Fruit fly (Drosophila melanogaster) whole organism, embryonic: ENCODE data around the gene CG10345.
A peak's percentile ranks its signal among the peaks of the same experiment; 100 is the strongest.

Source experiments
- Antp ChIP-seq: fragments of 200-800 bp; sonication (Bioruptor generic); optimal IDR thresholded peaks from 3 replicates; lab custom pipeline; 2016; ENCODE audit warnings: missing biosample characterization, missing genetic modification characterization
- Atf-2 ChIP-seq: fragments of 200-800 bp; sonication (Bioruptor generic); optimal IDR thresholded peaks from 2 replicates; lab custom pipeline; 2016; ENCODE audit warnings: missing biosample characterization, missing genetic modification characterization
- BEAF-32 ChIP-seq: fragments of 200-800 bp; sonication (Bioruptor generic); optimal IDR thresholded peaks from 3 replicates; lab custom pipeline; 2017; ENCODE audit warnings: missing biosample characterization, missing genetic modification characterization, mild to moderate bottlenecking, moderate library complexity, missing genetic modification reagents
- CG10979 ChIP-seq: fragments of 200-800 bp; sonication (Bioruptor generic); optimal IDR thresholded peaks from 2 replicates; lab custom pipeline; 2018; ENCODE audit warnings: missing biosample characterization, mild to moderate bottlenecking, missing genetic modification characterization, moderate library complexity
- CG11504 ChIP-seq: fragments of 200-800 bp; sonication (Bioruptor generic); optimal IDR thresholded peaks from 3 replicates; lab custom pipeline; 2019; ENCODE audit warnings: missing biosample characterization, mild to moderate bottlenecking, missing genetic modification characterization, moderate library complexity
- CG11695 ChIP-seq: fragments of 200-800 bp; sonication (Bioruptor generic); IDR thresholded peaks from 3 replicates; pipeline ENCODE4 v1.3.6; 2022; ENCODE audit warnings: missing biosample characterization, missing genetic modification characterization
- CG13894 ChIP-seq: fragments of 200-800 bp; sonication (Bioruptor generic); optimal IDR thresholded peaks from 3 replicates; lab custom pipeline; 2018; ENCODE audit warnings: missing biosample characterization, mild to moderate bottlenecking, missing genetic modification characterization, moderate library complexity
- CG1602 ChIP-seq: fragments of 200-800 bp; sonication (Bioruptor generic); optimal IDR thresholded peaks from 3 replicates; lab custom pipeline; 2016; ENCODE audit warnings: missing biosample characterization, missing genetic modification characterization
- CG16779 ChIP-seq: fragments of 200-800 bp; sonication (Bioruptor generic); IDR thresholded peaks from 2 replicates; pipeline ENCODE4 v1.3.6; 2022; ENCODE audit warnings: missing biosample characterization, missing genetic modification characterization
- CG2116 ChIP-seq: fragments of 200-800 bp; sonication (Bioruptor generic); optimal IDR thresholded peaks from 3 replicates; lab custom pipeline; 2018; ENCODE audit warnings: missing biosample characterization, mild to moderate bottlenecking, missing genetic modification characterization
- CG2199 ChIP-seq: fragments of 200-800 bp; sonication (Bioruptor generic); IDR thresholded peaks from 3 replicates; pipeline ENCODE4 v1.3.6; 2022; ENCODE audit warnings: missing biosample characterization, missing genetic modification characterization
- CG2875 ChIP-seq: fragments of 200-800 bp; sonication (Bioruptor generic); optimal IDR thresholded peaks from 2 replicates; lab custom pipeline; 2017; ENCODE audit warnings: missing biosample characterization, mild to moderate bottlenecking, missing genetic modification characterization, missing genetic modification reagents
- CG33213 ChIP-seq: fragments of 200-800 bp; sonication (Bioruptor generic); optimal IDR thresholded peaks from 3 replicates; lab custom pipeline; 2016; ENCODE audit warnings: missing biosample characterization, missing genetic modification characterization
- CG34224 ChIP-seq: fragments of 200-800 bp; sonication (Bioruptor generic); IDR thresholded peaks from 3 replicates; pipeline ENCODE4 v1.3.6; 2022; ENCODE audit warnings: missing biosample characterization, missing genetic modification characterization; ENCODE audit not compliant: partially characterized antibody
- CG3726 ChIP-seq: fragments of 200-800 bp; sonication (Bioruptor generic); IDR thresholded peaks from 3 replicates; pipeline ENCODE4, ENCODE4 v1.3.6; 2022; ENCODE audit warnings: missing biosample characterization, missing genetic modification characterization
- CG6689 ChIP-seq: fragments of 200-800 bp; sonication (Bioruptor generic); IDR thresholded peaks from 2 replicates; pipeline ENCODE4 v1.3.6; 2022; ENCODE audit warnings: missing biosample characterization, missing genetic modification characterization
- CG7786 ChIP-seq: fragments of 200-800 bp; sonication (Bioruptor generic); optimal IDR thresholded peaks from 2 replicates; lab custom pipeline; 2016; ENCODE audit warnings: missing biosample characterization, missing genetic modification characterization
- CG8388 ChIP-seq: fragments of 200-800 bp; sonication (Bioruptor generic); optimal IDR thresholded peaks from 2 replicates; lab custom pipeline; 2019; ENCODE audit warnings: missing biosample characterization, mild to moderate bottlenecking, missing genetic modification characterization, moderate library complexity
- CG8944 ChIP-seq: fragments of 200-800 bp; sonication (Bioruptor generic); optimal IDR thresholded peaks from 3 replicates; lab custom pipeline; 2016; ENCODE audit warnings: missing biosample characterization, missing genetic modification characterization
- Camta ChIP-seq: fragments of 200-800 bp; sonication (Bioruptor generic); optimal IDR thresholded peaks from 2 replicates; lab custom pipeline; 2016; ENCODE audit warnings: missing biosample characterization, missing genetic modification characterization
- Dll ChIP-seq: fragments of 200-800 bp; sonication (Bioruptor generic); IDR thresholded peaks from 4 replicates; pipeline ENCODE4 v1.3.6; 2022; ENCODE audit warnings: missing biosample characterization, missing genetic modification characterization; ENCODE audit not compliant: partially characterized antibody
- E2f2 ChIP-seq: fragments of 200-800 bp; sonication (Bioruptor generic); IDR thresholded peaks from 2 replicates; pipeline ENCODE4 v1.3.6; 2022; ENCODE audit warnings: missing biosample characterization, missing genetic modification characterization
- Neu2 ChIP-seq: fragments of 200-800 bp; sonication (Bioruptor generic); optimal IDR thresholded peaks from 3 replicates; lab custom pipeline; 2016; ENCODE audit warnings: missing biosample characterization, missing genetic modification characterization, borderline replicate concordance
- Nf-YA ChIP-seq: fragments of 200-800 bp; sonication (Bioruptor generic); IDR thresholded peaks from 2 replicates; pipeline ENCODE4 v1.3.6; 2022; ENCODE audit warnings: missing biosample characterization, missing genetic modification characterization
- Opbp ChIP-seq: fragments of 200-800 bp; sonication (Bioruptor generic); IDR thresholded peaks from 3 replicates; pipeline ENCODE4 v1.3.6; 2022; ENCODE audit warnings: missing biosample characterization, missing genetic modification characterization; ENCODE audit not compliant: partially characterized antibody
- Ravus ChIP-seq: fragments of 200-800 bp; sonication (Bioruptor generic); IDR thresholded peaks from 2 replicates; pipeline ENCODE4 v1.3.6; 2022; ENCODE audit warnings: missing biosample characterization, missing genetic modification characterization
- Rx ChIP-seq: fragments of 200-800 bp; sonication (Bioruptor generic); IDR thresholded peaks from 2 replicates; pipeline ENCODE4 v1.3.6; 2022; ENCODE audit warnings: missing biosample characterization, missing genetic modification characterization
- Sry-δ ChIP-seq: fragments of 200-800 bp; sonication (Bioruptor generic); optimal IDR thresholded peaks from 2 replicates; lab custom pipeline; 2016; ENCODE audit warnings: missing biosample characterization, missing genetic modification characterization
- Vsx1 ChIP-seq: fragments of 200-800 bp; sonication (Bioruptor generic); optimal IDR thresholded peaks from 2 replicates; lab custom pipeline; 2017; ENCODE audit warnings: missing biosample characterization, mild to moderate bottlenecking, missing genetic modification characterization, missing genetic modification reagents
- YL-1 ChIP-seq: fragments of 200-800 bp; sonication (Bioruptor generic); optimal IDR thresholded peaks from 3 replicates; lab custom pipeline; 2017; ENCODE audit warnings: missing biosample characterization, mild to moderate bottlenecking, missing genetic modification characterization
- al ChIP-seq: fragments of 200-800 bp; sonication (Bioruptor generic); IDR thresholded peaks from 2 replicates; pipeline ENCODE4 v1.3.6; 2022; ENCODE audit warnings: missing biosample characterization, missing genetic modification characterization
- ase ChIP-seq: fragments of 200-800 bp; sonication (Bioruptor generic); IDR thresholded peaks from 3 replicates; pipeline ENCODE4 v1.3.6; 2022; ENCODE audit warnings: missing biosample characterization, missing genetic modification characterization
- cas ChIP-seq: fragments of 200-800 bp; sonication (Bioruptor generic); IDR thresholded peaks from 2 replicates; pipeline ENCODE4 v1.3.6; 2022; ENCODE audit warnings: missing biosample characterization, missing genetic modification characterization
- ci ChIP-seq: fragments of 200-800 bp; sonication (Bioruptor generic); IDR thresholded peaks from 3 replicates; pipeline ENCODE4 v1.3.6; 2022; ENCODE audit warnings: missing biosample characterization, missing genetic modification characterization
- disco-r ChIP-seq: fragments of 200-800 bp; sonication (Bioruptor generic); optimal IDR thresholded peaks from 2 replicates; lab custom pipeline; 2016; ENCODE audit warnings: missing biosample characterization, missing genetic modification characterization
- ewg ChIP-seq: fragments of 200-800 bp; sonication (Bioruptor generic); optimal IDR thresholded peaks from 3 replicates; lab custom pipeline; 2017; ENCODE audit warnings: mild to moderate bottlenecking, missing biosample characterization, missing genetic modification reagents, missing genetic modification characterization
- exex ChIP-seq: fragments of 200-800 bp; sonication (Bioruptor generic); optimal IDR thresholded peaks from 4 replicates; lab custom pipeline; 2018; ENCODE audit warnings: missing biosample characterization, mild to moderate bottlenecking, missing genetic modification characterization, moderate library complexity
- hkb ChIP-seq, 2 experiments: fragments of 200-800 bp in 1 of 2; fragments of >200 bp in 1 of 2; sonication (Bioruptor generic) in 1 of 2; IDR thresholded peaks in 1 of 2; optimal IDR thresholded peaks in 1 of 2; 2 replicates each; pipeline versions ENCODE4 v1.3.6 to Lab custom; 2017 to 2022; ENCODE audit warnings: missing biosample characterization in 1 of 2, missing genetic modification characterization in 1 of 2
- kay ChIP-seq: fragments of 200-800 bp; sonication (Bioruptor generic); optimal IDR thresholded peaks from 2 replicates; lab custom pipeline; 2016; ENCODE audit warnings: missing biosample characterization, missing genetic modification characterization
- knrl ChIP-seq: fragments of 200-800 bp; sonication (Bioruptor generic); IDR thresholded peaks from 3 replicates; pipeline ENCODE4 v1.3.6; 2022; ENCODE audit warnings: missing biosample characterization, missing genetic modification characterization; ENCODE audit not compliant: partially characterized antibody
- lab ChIP-seq: fragments of 200-800 bp; sonication (Bioruptor generic); optimal IDR thresholded peaks from 3 replicates; lab custom pipeline; 2017; ENCODE audit warnings: missing biosample characterization, missing genetic modification characterization, mild to moderate bottlenecking, moderate library complexity, missing genetic modification reagents
- org-1 ChIP-seq: fragments of 200-800 bp; sonication (Bioruptor generic); optimal IDR thresholded peaks from 2 replicates; lab custom pipeline; 2017; ENCODE audit warnings: missing biosample characterization, missing genetic modification characterization
- otp ChIP-seq: fragments of 200-800 bp; sonication (Bioruptor generic); IDR thresholded peaks from 3 replicates; pipeline ENCODE4, ENCODE4 v1.3.6; 2022; ENCODE audit warnings: missing biosample characterization, missing genetic modification characterization
- pan ChIP-seq, 4 experiments: fragments of >200 bp in 3 of 4; fragments of 200-800 bp in 1 of 4; sonication (Bioruptor generic) in 1 of 4; optimal IDR thresholded peaks in 3 of 4; IDR thresholded peaks in 1 of 4; 2 replicates each; pipeline versions ENCODE4 v1.3.6 to Lab custom; 2017 to 2022; ENCODE audit warnings: missing biosample characterization in 2 of 4, missing genetic modification characterization in 2 of 4, mixed read lengths in 1 of 4
- sd ChIP-seq: fragments of 200-800 bp; sonication (Bioruptor generic); optimal IDR thresholded peaks from 3 replicates; lab custom pipeline; 2018; ENCODE audit warnings: missing biosample characterization, mild to moderate bottlenecking, missing genetic modification characterization, moderate library complexity
- sens ChIP-seq: fragments of 200-800 bp; sonication (Bioruptor generic); peaks from one replicate; lab custom pipeline; 2016; ENCODE audit warnings: missing biosample characterization, missing genetic modification characterization
- slou ChIP-seq: fragments of 200-800 bp; sonication (Bioruptor generic); optimal IDR thresholded peaks from 3 replicates; lab custom pipeline; 2016; ENCODE audit warnings: missing biosample characterization, missing genetic modification characterization
- stc ChIP-seq: fragments of 200-800 bp; sonication (Bioruptor generic); IDR thresholded peaks from 2 replicates; pipeline ENCODE4 v1.3.6; 2022; ENCODE audit warnings: missing biosample characterization, missing genetic modification characterization
- stwl ChIP-seq: fragments of 200-800 bp; sonication (Bioruptor generic); optimal IDR thresholded peaks from 3 replicates; lab custom pipeline; 2018; ENCODE audit warnings: missing biosample characterization, mild to moderate bottlenecking, missing genetic modification characterization, moderate library complexity
- tup ChIP-seq: fragments of 200-800 bp; sonication (Bioruptor generic); optimal IDR thresholded peaks from 2 replicates; lab custom pipeline; 2016; ENCODE audit warnings: missing biosample characterization, mild to moderate bottlenecking, missing genetic modification characterization, moderate library complexity
- zfh2 ChIP-seq: fragments of 200-800 bp; sonication (Bioruptor generic); optimal IDR thresholded peaks from 2 replicates; lab custom pipeline; 2016; ENCODE audit warnings: missing biosample characterization, missing genetic modification characterization

Gene CG10345

dm6 chr3R:16630564-16630963 lies 25.9 kb upstream of the CG10345 start:
- TF ChIP-seq sens (GFP tag; lab: Kevin White, UChicago) (peak; percentile 66), E2f2 (no peak), Nf-YA (no peak), CG11695 (GFP tag; lab: Robert Waterston, UW) (no peak), CG2199 (GFP tag; lab: Robert Waterston, UW) (no peak), otp (GFP tag; lab: Robert Waterston, UW) (no peak), CG6689 (GFP tag; lab: Robert Waterston, UW) (no peak), CG10979 (peak; percentile 32), ci (GFP tag; lab: Robert Waterston, UW) (no peak), zfh2 (GFP tag; lab: Kevin White, UChicago) (no peak), Atf-2 (GFP tag; lab: Kevin White, UChicago) (peak; percentile 38), CG3726 (no peak), Dll (GFP tag; lab: Robert Waterston, UW) (no peak), CG11504 (tag; lab: Kevin White, UChicago) (no peak), CG2116 (GFP tag; lab: Kevin White, UChicago) (no peak), Rx (GFP tag; lab: Robert Waterston, UW) (no peak), knrl (no peak), CG8944 (GFP tag; lab: Kevin White, UChicago) (no peak), ase (GFP tag; lab: Robert Waterston, UW) (no peak), pan (optimal IDR thresholded peaks at IDR 0.05; lab: Kevin White, UChicago) (no peak), pan (GFP tag; optimal IDR thresholded peaks at IDR 0.05 in 1 of 2, IDR thresholded peaks at IDR 0.05 in 1 of 2) (no peak), sd (tag; lab: Kevin White, UChicago) (no peak), YL-1 (no peak), CG8388 (GFP tag; lab: Kevin White, UChicago) (no peak), lab (GFP tag; lab: Kevin White, UChicago) (no peak), Camta (GFP tag; lab: Kevin White, UChicago) (no peak), Ravus (no peak), hkb (optimal IDR thresholded peaks at IDR 0.05; lab: Kevin White, UChicago) (no peak), hkb (GFP tag; IDR thresholded peaks at IDR 0.05; lab: Robert Waterston, UW) (no peak), tup (no peak), Antp (no peak), cas (GFP tag; lab: Robert Waterston, UW) (no peak), Sry-δ (GFP tag; lab: Kevin White, UChicago) (no peak), CG2875 (GFP tag; lab: Kevin White, UChicago) (no peak), CG16779 (no peak), stc (GFP tag; lab: Robert Waterston, UW) (no peak), CG33213 (GFP tag; lab: Kevin White, UChicago) (no peak), org-1 (GFP tag; lab: Kevin White, UChicago) (no peak), CG7786 (GFP tag; lab: Kevin White, UChicago) (no peak), ewg (GFP tag; lab: Kevin White, UChicago) (no peak), kay (peak; percentile 22), CG34224 (no peak), CG13894 (tag; lab: Kevin White, UChicago) (no peak), Opbp (GFP tag; lab: Robert Waterston, UW) (no peak), Neu2 (GFP tag; lab: Kevin White, UChicago) (no peak), slou (GFP tag; lab: Kevin White, UChicago) (no peak), Vsx1 (GFP tag; lab: Kevin White, UChicago) (no peak), BEAF-32 (GFP tag; lab: Kevin White, UChicago) (no peak), stwl (tag; lab: Kevin White, UChicago) (no peak), disco-r (GFP tag; lab: Kevin White, UChicago) (no peak), CG1602 (GFP tag; lab: Kevin White, UChicago) (no peak), al (GFP tag; lab: Robert Waterston, UW) (no peak), exex (tag; lab: Kevin White, UChicago) (no peak)
